Worm (Caenorhabditis elegans): ENCODE data around the gene iglr-2.

iglr-2 gene

ce11 chrIII:8291268-8292032, 39.7 kb downstream of the iglr-2 start:
- TF ChIP-seq ets-4 (tag; optimal IDR thresholded peaks at IDR 0.05) (no peak), ceh-14 (tag; optimal IDR thresholded peaks at IDR 0.05) (no peak), npax-4 (tag; optimal IDR thresholded peaks at IDR 0.05) (no peak), nhr-232 (tag; optimal IDR thresholded peaks at IDR 0.05) (no peak), elt-2 (tag; optimal IDR thresholded peaks at IDR 0.05) (peak; percentile 89), hlh-15 (tag; optimal IDR thresholded peaks at IDR 0.05) (no peak)

ce11 chrIII:8289181-8289580, 41.9 kb downstream of the iglr-2 start:
- TF ChIP-seq mec-3 (tag; optimal IDR thresholded peaks at IDR 0.05; ENCODE audit: borderline replicate concordance) = no peak
- TF ChIP-seq ceh-19 (GFP tag; optimal IDR thresholded peaks at IDR 0.05) = no peak
- TF ChIP-seq pax-1 (tag; optimal IDR thresholded peaks at IDR 0.05) = no peak
- no peak for TF ChIP-seq nhr-11 (tag; optimal IDR thresholded peaks at IDR 0.05)
- peak; percentile 85 for TF ChIP-seq unc-42 (tag; optimal IDR thresholded peaks at IDR 0.05)

ce11 chrIII:8287519-8287918, 43.6 kb downstream of the iglr-2 start:
- no peak for TF ChIP-seq ahr-1 (tag; optimal IDR thresholded peaks at IDR 0.05)
- TF ChIP-seq pag-3 (tag; optimal IDR thresholded peaks at IDR 0.05; ENCODE audit: borderline replicate concordance) = no peak
- TF ChIP-seq hlh-6 (tag; optimal IDR thresholded peaks at IDR 0.05) = no peak
- peak; percentile 17 for TF ChIP-seq F13H6.1 (tag; optimal IDR thresholded peaks at IDR 0.05)
- TF ChIP-seq nfya-1 (tag; optimal IDR thresholded peaks at IDR 0.05) = peak; percentile 44
- no peak for TF ChIP-seq sdc-2 (tag; optimal IDR thresholded peaks at IDR 0.05)
- TF ChIP-seq ceh-14 (tag; optimal IDR thresholded peaks at IDR 0.05) = no peak
- TF ChIP-seq unc-55 (GFP tag; optimal IDR thresholded peaks at IDR 0.05) = peak; percentile 46
- TF ChIP-seq unc-42 (tag; optimal IDR thresholded peaks at IDR 0.05) = peak; percentile 44
- peak; percentile 45 for TF ChIP-seq ceh-19 (GFP tag; optimal IDR thresholded peaks at IDR 0.05)
- no peak for TF ChIP-seq K02D7.2 (tag; optimal IDR thresholded peaks at IDR 0.05)
- TF ChIP-seq pax-1 (tag; optimal IDR thresholded peaks at IDR 0.05) = no peak
- peak; percentile 62 for TF ChIP-seq ceh-18 (tag; optimal IDR thresholded peaks at IDR 0.05)
- TF ChIP-seq ets-4 (tag; optimal IDR thresholded peaks at IDR 0.05) = no peak
- no peak for TF ChIP-seq tbx-2 (tag; optimal IDR thresholded peaks at IDR 0.05)
- peak; percentile 34 for TF ChIP-seq rnt-1 (tag; optimal IDR thresholded peaks at IDR 0.05)

ce11 chrIII:8286824-8287223, 44.3 kb downstream of the iglr-2 start:
- no peak for TF ChIP-seq unc-3 (GFP tag; conservative IDR thresholded peaks at IDR 0.05)
- no peak for TF ChIP-seq unc-3 (tag; optimal IDR thresholded peaks at IDR 0.05)
- no peak for TF ChIP-seq ceh-30 (tag; optimal IDR thresholded peaks at IDR 0.05)
- no peak for TF ChIP-seq rnt-1 (tag; optimal IDR thresholded peaks at IDR 0.05)
- TF ChIP-seq mec-3 (tag; optimal IDR thresholded peaks at IDR 0.05; ENCODE audit: borderline replicate concordance) = no peak
- no peak for TF ChIP-seq syd-9 (tag; optimal IDR thresholded peaks at IDR 0.05)
- TF ChIP-seq dmd-4 (tag; optimal IDR thresholded peaks at IDR 0.05; ENCODE audit: borderline replicate concordance) = no peak
- TF ChIP-seq che-1 (tag; optimal IDR thresholded peaks at IDR 0.05) = no peak
- TF ChIP-seq sdc-2 (tag; optimal IDR thresholded peaks at IDR 0.05) = no peak
- no peak for TF ChIP-seq elt-4 (tag; optimal IDR thresholded peaks at IDR 0.05)
- TF ChIP-seq sox-4 (tag; optimal IDR thresholded peaks at IDR 0.05) = no peak
- TF ChIP-seq hlh-30 (tag; optimal IDR thresholded peaks at IDR 0.05; ENCODE audit: insufficient read depth) = no peak
- no peak for TF ChIP-seq K09A11.1 (tag; optimal IDR thresholded peaks at IDR 0.05; ENCODE audit: insufficient read depth)

- TF ChIP-seq ceh-9 (tag; optimal IDR thresholded peaks at IDR 0.05) (no peak), ama-1 (optimal IDR thresholded peaks at IDR 0.05) (no peak), unc-42 (tag; optimal IDR thresholded peaks at IDR 0.05) (peak; percentile 61), ceh-22 (tag; optimal IDR thresholded peaks at IDR 0.05) (no peak), pha-2 (tag; optimal IDR thresholded peaks at IDR 0.05) (no peak)
These were observed 45.1 kb downstream of the iglr-2 start for ce11 chrIII:8286003-8286402.
